Worm (Caenorhabditis elegans) whole organism, L2 larva: Measurements from ENCODE around the gene fbxa-135.

Source experiments
- F13H6.1 ChIP-seq: sonication (generic microtip); optimal IDR thresholded peaks from 2 replicates; lab custom pipeline; 2016; ENCODE audit warnings: missing genetic modification characterization, missing compliant biosample characterization
- ama-1 ChIP-seq: fragments of 150-350 bp; optimal IDR thresholded peaks from 2 replicates; lab custom pipeline; 2018; ENCODE audit warnings: inconsistent platforms
- egl-27 ChIP-seq: sonication (generic microtip); optimal IDR thresholded peaks from 3 replicates; lab custom pipeline; 2017; ENCODE audit warnings: missing biosample characterization, missing genetic modification reagents, missing genetic modification characterization
- elt-1 ChIP-seq: fragments of 150-350 bp; optimal IDR thresholded peaks from 2 replicates; lab custom pipeline; 2014; ENCODE audit warnings: missing biosample characterization, missing genetic modification characterization
- elt-3 ChIP-seq: sonication (generic microtip); optimal IDR thresholded peaks from 2 replicates; lab custom pipeline; 2017; ENCODE audit warnings: missing biosample characterization, missing genetic modification characterization
- gmeb-1 ChIP-seq: fragments of 150-350 bp; optimal IDR thresholded peaks from 2 replicates; lab custom pipeline; 2014; ENCODE audit warnings: missing biosample characterization, missing genetic modification characterization
- lin-11 ChIP-seq: fragments of 150-350 bp; sonication (generic microtip); optimal IDR thresholded peaks from 2 replicates; lab custom pipeline; 2014; ENCODE audit warnings: missing biosample characterization, missing genetic modification characterization, inconsistent platforms, mixed read lengths
- nhr-237 ChIP-seq: fragments of 150-350 bp; optimal IDR thresholded peaks from 2 replicates; lab custom pipeline; 2014; ENCODE audit warnings: missing biosample characterization, missing genetic modification characterization
- nhr-6 ChIP-seq: fragments of 150-350 bp; optimal IDR thresholded peaks from 2 replicates; lab custom pipeline; 2014; ENCODE audit warnings: missing biosample characterization, missing genetic modification characterization
- nhr-77 ChIP-seq: fragments of 150-350 bp; optimal IDR thresholded peaks from 2 replicates; lab custom pipeline; 2014; ENCODE audit warnings: missing biosample characterization, missing genetic modification characterization
- snpc-4 ChIP-seq: fragments of 150-350 bp; optimal IDR thresholded peaks from 2 replicates; lab custom pipeline; 2014; ENCODE audit warnings: missing biosample characterization, missing genetic modification characterization
- unc-62 ChIP-seq: fragments of 150-350 bp; optimal IDR thresholded peaks from 2 replicates; lab custom pipeline; 2014; ENCODE audit warnings: missing biosample characterization, missing genetic modification reagents, missing genetic modification characterization
- zag-1 ChIP-seq: fragments of 150-350 bp; optimal IDR thresholded peaks from 2 replicates; lab custom pipeline; 2014; ENCODE audit warnings: missing biosample characterization, missing genetic modification characterization
- ztf-4 ChIP-seq: fragments of 150-350 bp; optimal IDR thresholded peaks from 2 replicates; lab custom pipeline; 2014; ENCODE audit warnings: missing biosample characterization, missing genetic modification characterization

ce11 chrV:15436133-15436532, 34.1 kb downstream of the fbxa-135 start:
- TF ChIP-seq egl-27, result no peak
- TF ChIP-seq F13H6.1 (tag; lab: Kevin White, UChicago), result no peak
- no peak for TF ChIP-seq nhr-6
- no peak for TF ChIP-seq zag-1 (tag; lab: Kevin White, UChicago)
- TF ChIP-seq gmeb-1 (tag; lab: Kevin White, UChicago), result no peak
- no peak for TF ChIP-seq nhr-77 (tag; lab: Kevin White, UChicago)
- TF ChIP-seq snpc-4, result no peak
- no peak for TF ChIP-seq elt-1
- TF ChIP-seq elt-3 (tag; lab: Kevin White, UChicago), result no peak
- no peak for TF ChIP-seq nhr-237 (tag; lab: Kevin White, UChicago)
- no peak for TF ChIP-seq unc-62 (GFP tag; lab: Kevin White, UChicago)
- no peak for TF ChIP-seq ama-1 (lab: Kevin White, UChicago)
- no peak for TF ChIP-seq ztf-4
- no peak for TF ChIP-seq lin-11 (tag; lab: Kevin White, UChicago)
